Fruit fly (Drosophila melanogaster) whole organism, embryonic: Measurements from ENCODE around the gene Eig71Ea.

Source experiments
- CG9609 ChIP-seq: fragments of 200-800 bp; sonication (Bioruptor generic); optimal IDR thresholded peaks from 3 replicates; lab custom pipeline; 2016; ENCODE audit warnings: missing biosample characterization, missing genetic modification characterization
- CG9876 ChIP-seq: fragments of 200-800 bp; sonication (Bioruptor generic); optimal IDR thresholded peaks from 2 replicates; lab custom pipeline; 2016; ENCODE audit warnings: missing biosample characterization, missing genetic modification characterization
- CkIIα-i1 ChIP-seq: fragments of 200-800 bp; sonication (Bioruptor generic); IDR thresholded peaks from 2 replicates; pipeline ENCODE4 v1.3.6; 2022; ENCODE audit warnings: missing biosample characterization, missing genetic modification characterization
- caup ChIP-seq: fragments of 200-800 bp; sonication (Bioruptor generic); optimal IDR thresholded peaks from 3 replicates; lab custom pipeline; 2017; ENCODE audit warnings: missing biosample characterization, mild to moderate bottlenecking, missing genetic modification characterization, moderate library complexity; ENCODE audit not compliant: severe bottlenecking
- ci ChIP-seq: fragments of 200-800 bp; sonication (Bioruptor generic); IDR thresholded peaks from 3 replicates; pipeline ENCODE4 v1.3.6; 2022; ENCODE audit warnings: missing biosample characterization, missing genetic modification characterization
- crc ChIP-seq: fragments of 200-800 bp; sonication (Bioruptor generic); optimal IDR thresholded peaks from 2 replicates; lab custom pipeline; 2016; ENCODE audit warnings: missing biosample characterization, missing genetic modification characterization
- h ChIP-seq: fragments of >200 bp; optimal IDR thresholded peaks from 2 replicates; lab custom pipeline; 2017
- lola ChIP-seq, 3 experiments: fragments of >200 bp in 2 of 3; fragments of 200-800 bp in 1 of 3; sonication (Bioruptor generic) in 1 of 3; optimal IDR thresholded peaks; 2 replicates each; lab custom pipeline; 2017 to 2019; ENCODE audit warnings: missing biosample characterization in 3 of 3, missing genetic modification characterization in 3 of 3, mild to moderate bottlenecking in 1 of 3, moderate library complexity in 1 of 3
- luna ChIP-seq: fragments of 200-800 bp; sonication (Bioruptor generic); optimal IDR thresholded peaks from 2 replicates; lab custom pipeline; 2016; ENCODE audit warnings: missing biosample characterization, missing genetic modification characterization
- zfh2 ChIP-seq: fragments of 200-800 bp; sonication (Bioruptor generic); optimal IDR thresholded peaks from 2 replicates; lab custom pipeline; 2016; ENCODE audit warnings: missing biosample characterization, missing genetic modification characterization

DNA sequence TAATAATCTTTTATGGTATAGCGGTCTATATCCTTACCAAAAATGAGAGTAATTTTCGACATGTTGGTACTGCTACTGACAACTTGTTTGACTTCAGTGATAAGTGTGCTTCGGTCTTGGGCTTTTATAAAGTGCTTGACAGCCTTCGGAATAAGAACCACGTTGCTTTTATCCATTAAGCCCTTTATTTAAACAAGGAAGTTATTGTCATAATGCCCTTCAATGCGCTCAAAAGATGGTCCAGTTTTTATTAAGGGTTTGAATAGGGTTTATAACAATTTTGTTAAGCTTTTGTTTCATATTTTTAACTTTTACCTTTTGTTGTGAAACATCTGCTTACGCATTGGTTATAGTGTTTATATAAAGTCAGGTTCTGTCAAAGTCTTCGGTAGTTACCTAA, 2.7 kb upstream of the Eig71Ea start, which contains the start of the genes Eig71Ec and Eig71Ed:
- TF ChIP-seq caup (GFP tag; lab: Kevin White, UChicago) (no peak), crc (GFP tag; lab: Kevin White, UChicago) (no peak), luna (no peak), lola (GFP tag; optimal IDR thresholded peaks at IDR 0.05; lab: Kevin White, UChicago) (no peak), CkIIα-i1 (GFP tag; lab: Robert Waterston, UW) (no peak), CG9609 (GFP tag; lab: Kevin White, UChicago) (no peak), CG9876 (GFP tag; lab: Kevin White, UChicago) (no peak), ci (no peak), zfh2 (GFP tag; lab: Kevin White, UChicago) (no peak), h (no peak)
